Fruit fly (Drosophila melanogaster) S2 (cell line): ENCODE results near the gene dUTPase.

Source experiments
- CG8478 ChIP-seq: fragments of >200 bp; optimal IDR thresholded peaks from 2 replicates; lab custom pipeline; 2018
- CTCF ChIP-seq, 2 experiments: fragments of >200 bp; optimal IDR thresholded peaks; 2 replicates each; lab custom pipeline; 2018

DNA sequence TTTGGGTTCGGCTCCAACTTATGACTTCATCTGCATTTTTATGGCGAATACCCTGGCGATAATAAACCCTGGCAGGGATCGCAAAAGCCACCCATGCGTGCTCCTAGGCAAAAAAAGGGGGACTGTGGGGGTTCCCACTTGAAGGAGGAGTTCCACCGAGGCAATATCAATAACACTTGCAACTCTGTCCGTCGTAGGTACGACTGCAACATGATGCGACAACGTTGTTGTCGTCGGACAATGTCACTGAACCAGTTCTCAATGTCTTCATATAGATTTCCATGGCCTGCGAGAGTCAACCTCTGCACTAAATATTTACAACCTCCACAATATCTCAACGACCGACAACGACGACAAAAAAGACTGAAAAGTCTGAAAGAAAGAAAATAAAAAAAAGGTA lies 16.1 kb downstream of the dUTPase start:
- no peak for TF ChIP-seq CG8478 (lab: Kevin White, UChicago)
- no peak for TF ChIP-seq CTCF (optimal IDR thresholded peaks at IDR 0.05; lab: Kevin White, UChicago)
